Fruit fly (Drosophila melanogaster) whole organism, prepupa: ENCODE measurements around the gene CG7110.

ENCODE experiments used
- CG10631 ChIP-seq: fragments of 200-800 bp; sonication (Bioruptor generic); optimal IDR thresholded peaks from 2 replicates; lab custom pipeline; 2016; ENCODE audit warnings: missing biosample characterization, missing genetic modification characterization
- CG11294 ChIP-seq: fragments of 200-800 bp; sonication (Bioruptor generic); IDR thresholded peaks from 2 replicates; pipeline ENCODE4 v1.3.6; 2022; ENCODE audit warnings: missing biosample characterization, missing genetic modification characterization
- CG11762 ChIP-seq: fragments of 200-800 bp; sonication (Bioruptor generic); optimal IDR thresholded peaks from 3 replicates; lab custom pipeline; 2016; ENCODE audit warnings: missing biosample characterization, missing genetic modification characterization; ENCODE audit not compliant: insufficient read depth
- CG11902 ChIP-seq: fragments of 200-800 bp; sonication (Bioruptor generic); optimal IDR thresholded peaks from 3 replicates; lab custom pipeline; 2016; ENCODE audit warnings: missing biosample characterization, missing genetic modification characterization
- CG1621 ChIP-seq: fragments of 200-800 bp; sonication (Bioruptor generic); optimal IDR thresholded peaks from 3 replicates; lab custom pipeline; 2018; ENCODE audit warnings: missing biosample characterization, mild to moderate bottlenecking, missing genetic modification characterization
- CG16779 ChIP-seq: fragments of 200-800 bp; sonication (Bioruptor generic); optimal IDR thresholded peaks from 3 replicates; lab custom pipeline; 2017; ENCODE audit warnings: missing biosample characterization, mild to moderate bottlenecking, missing genetic modification characterization
- CG3032 ChIP-seq: fragments of 200-800 bp; optimal IDR thresholded peaks from 2 replicates; lab custom pipeline; 2019; ENCODE audit warnings: missing biosample characterization, mild to moderate bottlenecking, missing genetic modification characterization, moderate library complexity
- CG31627 ChIP-seq: fragments of 200-800 bp; sonication (Bioruptor generic); optimal IDR thresholded peaks from 3 replicates; lab custom pipeline; 2016; ENCODE audit warnings: missing biosample characterization, missing genetic modification characterization
- CG32006 ChIP-seq: fragments of 200-800 bp; sonication (Bioruptor generic); optimal IDR thresholded peaks from 3 replicates; lab custom pipeline; 2017; ENCODE audit warnings: missing biosample characterization, mild to moderate bottlenecking, missing genetic modification characterization
- CG34406 ChIP-seq: fragments of 200-800 bp; sonication (Bioruptor generic); optimal IDR thresholded peaks from 3 replicates; lab custom pipeline; 2016; ENCODE audit warnings: missing biosample characterization, missing genetic modification characterization
- CG3919 ChIP-seq: fragments of 200-800 bp; sonication (Bioruptor generic); optimal IDR thresholded peaks from 3 replicates; lab custom pipeline; 2016; ENCODE audit warnings: missing biosample characterization, missing genetic modification characterization
- CG6276 ChIP-seq: fragments of 200-800 bp; sonication (Bioruptor generic); optimal IDR thresholded peaks from 2 replicates; lab custom pipeline; 2017; ENCODE audit warnings: missing biosample characterization, mild to moderate bottlenecking, missing genetic modification characterization
- CG6792 ChIP-seq: fragments of 200-800 bp; sonication (Bioruptor generic); optimal IDR thresholded peaks from 3 replicates; lab custom pipeline; 2016; ENCODE audit warnings: missing biosample characterization, missing genetic modification characterization
- CG6854 ChIP-seq: fragments of 200-800 bp; sonication (Bioruptor generic); optimal IDR thresholded peaks from 2 replicates; lab custom pipeline; 2017; ENCODE audit warnings: missing biosample characterization, mild to moderate bottlenecking, missing genetic modification characterization
- CG8119 ChIP-seq: fragments of 200-800 bp; sonication (Bioruptor generic); IDR thresholded peaks from 3 replicates; pipeline ENCODE4 v1.3.6; 2022; ENCODE audit warnings: missing biosample characterization, missing genetic modification characterization
- CG8319 ChIP-seq: fragments of 200-800 bp; sonication (Bioruptor generic); optimal IDR thresholded peaks from 3 replicates; lab custom pipeline; 2016; ENCODE audit warnings: missing biosample characterization, missing genetic modification characterization
- CG8632 ChIP-seq: fragments of 200-800 bp; sonication (Bioruptor generic); optimal IDR thresholded peaks from 3 replicates; lab custom pipeline; 2016; ENCODE audit warnings: missing biosample characterization, missing genetic modification characterization
- Eip75B ChIP-seq: fragments of 200-800 bp; sonication (Bioruptor generic); optimal IDR thresholded peaks from 3 replicates; lab custom pipeline; 2016; ENCODE audit warnings: missing biosample characterization, missing genetic modification characterization
- Eip93F ChIP-seq: fragments of 200-800 bp; sonication (Bioruptor generic); optimal IDR thresholded peaks from 2 replicates; lab custom pipeline; 2016; ENCODE audit warnings: missing biosample characterization, mild to moderate bottlenecking, missing genetic modification characterization
- Ets21C ChIP-seq: fragments of 200-800 bp; sonication (Bioruptor generic); optimal IDR thresholded peaks from 3 replicates; lab custom pipeline; 2016; ENCODE audit warnings: missing biosample characterization, missing genetic modification characterization
- Ets96B ChIP-seq: fragments of 200-800 bp; optimal IDR thresholded peaks from 2 replicates; lab custom pipeline; 2019; ENCODE audit warnings: missing biosample characterization, mild to moderate bottlenecking, missing genetic modification characterization, moderate library complexity
- Gug ChIP-seq: fragments of 200-800 bp; sonication (Bioruptor generic); IDR thresholded peaks from 2 replicates; pipeline ENCODE4 v1.3.6; 2022; ENCODE audit warnings: missing biosample characterization, missing genetic modification characterization
- Hr39 ChIP-seq: fragments of 200-800 bp; sonication (Bioruptor generic); optimal IDR thresholded peaks from 2 replicates; lab custom pipeline; 2016; ENCODE audit warnings: missing biosample characterization, missing genetic modification characterization
- Hr4 ChIP-seq: fragments of 200-800 bp; sonication (Bioruptor generic); optimal IDR thresholded peaks from 3 replicates; lab custom pipeline; 2016; ENCODE audit warnings: missing biosample characterization, missing genetic modification characterization
- Lpt ChIP-seq: fragments of 200-800 bp; sonication (Bioruptor generic); optimal IDR thresholded peaks from 3 replicates; lab custom pipeline; 2016; ENCODE audit warnings: missing biosample characterization, missing genetic modification characterization
- Met ChIP-seq: fragments of 200-800 bp; sonication (Bioruptor generic); optimal IDR thresholded peaks from 3 replicates; lab custom pipeline; 2016; ENCODE audit warnings: missing biosample characterization, missing genetic modification characterization
- OdsH ChIP-seq: fragments of 200-800 bp; sonication (Bioruptor generic); optimal IDR thresholded peaks from 3 replicates; lab custom pipeline; 2016; ENCODE audit warnings: missing biosample characterization, missing genetic modification characterization
- Sox14 ChIP-seq: fragments of 200-800 bp; sonication (Bioruptor generic); optimal IDR thresholded peaks from 3 replicates; lab custom pipeline; 2016; ENCODE audit warnings: missing biosample characterization, missing genetic modification characterization
- Sox15 ChIP-seq: fragments of 200-800 bp; sonication (Bioruptor generic); optimal IDR thresholded peaks from 3 replicates; lab custom pipeline; 2016; ENCODE audit warnings: missing biosample characterization, missing genetic modification characterization
- achi ChIP-seq: fragments of 200-800 bp; sonication (Bioruptor generic); optimal IDR thresholded peaks from 3 replicates; lab custom pipeline; 2016; ENCODE audit warnings: missing biosample characterization, missing genetic modification characterization
- acj6 ChIP-seq: fragments of 200-800 bp; sonication (Bioruptor generic); optimal IDR thresholded peaks from 3 replicates; lab custom pipeline; 2016; ENCODE audit warnings: missing biosample characterization, missing genetic modification characterization
- cyc ChIP-seq: fragments of 200-800 bp; sonication (Bioruptor generic); optimal IDR thresholded peaks from 3 replicates; lab custom pipeline; 2016; ENCODE audit warnings: missing biosample characterization, missing genetic modification characterization
- dac ChIP-seq: fragments of 200-800 bp; sonication (Bioruptor generic); optimal IDR thresholded peaks from 2 replicates; lab custom pipeline; 2017; ENCODE audit warnings: missing biosample characterization, mild to moderate bottlenecking, missing genetic modification characterization
- dsx ChIP-seq: fragments of 200-800 bp; optimal IDR thresholded peaks from 3 replicates; lab custom pipeline; 2019; ENCODE audit warnings: missing biosample characterization, mild to moderate bottlenecking, missing genetic modification characterization, moderate library complexity; ENCODE audit not compliant: poor library complexity, severe bottlenecking
- eg ChIP-seq: fragments of 200-800 bp; sonication (Bioruptor generic); IDR thresholded peaks from 3 replicates; pipeline ENCODE4 v1.3.6; 2022; ENCODE audit warnings: missing biosample characterization, missing genetic modification characterization
- esn ChIP-seq: fragments of 200-800 bp; sonication (Bioruptor generic); optimal IDR thresholded peaks from 2 replicates; lab custom pipeline; 2016; ENCODE audit warnings: missing biosample characterization, mild to moderate bottlenecking, missing genetic modification characterization, moderate library complexity
- fd59A ChIP-seq: fragments of 200-800 bp; sonication (Bioruptor generic); optimal IDR thresholded peaks from 2 replicates; lab custom pipeline; 2017; ENCODE audit warnings: missing biosample characterization, mild to moderate bottlenecking, missing genetic modification characterization, missing genetic modification reagents
- lz ChIP-seq: fragments of 200-800 bp; sonication (Bioruptor generic); optimal IDR thresholded peaks from 3 replicates; lab custom pipeline; 2016; ENCODE audit warnings: missing biosample characterization, missing genetic modification characterization
- net ChIP-seq: fragments of 200-800 bp; sonication (Bioruptor generic); optimal IDR thresholded peaks from 3 replicates; lab custom pipeline; 2016; ENCODE audit warnings: missing biosample characterization, missing genetic modification characterization
- pdm3 ChIP-seq: fragments of 200-800 bp; sonication (Bioruptor generic); optimal IDR thresholded peaks from 3 replicates; lab custom pipeline; 2016; ENCODE audit warnings: missing biosample characterization, missing genetic modification characterization
- salr ChIP-seq, 2 experiments: fragments of 200-800 bp; sonication (Bioruptor generic); optimal IDR thresholded peaks; 3 replicates each; lab custom pipeline; 2016 to 2018; ENCODE audit warnings: missing biosample characterization in 2 of 2, missing genetic modification characterization in 2 of 2, mild to moderate bottlenecking in 1 of 2

Gene CG7110

dm6 chr2L:13373435-13374242, 25.2 kb upstream of the CG7110 start, which contains the start of the genes Bdp1 and CG6565 (continued):
- TF ChIP-seq CG8319 (GFP tag; lab: Kevin White, UChicago) (peak; percentile 97), CG3919 (GFP tag; lab: Kevin White, UChicago) (peak; percentile 96), achi (GFP tag; lab: Kevin White, UChicago) (peak; percentile 98), CG1621 (tag; lab: Kevin White, UChicago) (peak; percentile 83), CG6854 (GFP tag; lab: Kevin White, UChicago) (peak; percentile 82), Hr39 (GFP tag; lab: Kevin White, UChicago) (peak; percentile 99), esn (peak; percentile 99), Ets21C (GFP tag; lab: Kevin White, UChicago) (peak; percentile 99), Hr4 (GFP tag; lab: Kevin White, UChicago) (peak; percentile 98), salr (GFP tag; optimal IDR thresholded peaks at IDR 0.05; lab: Kevin White, UChicago) (peak; percentile 88 to 98)

DNA sequence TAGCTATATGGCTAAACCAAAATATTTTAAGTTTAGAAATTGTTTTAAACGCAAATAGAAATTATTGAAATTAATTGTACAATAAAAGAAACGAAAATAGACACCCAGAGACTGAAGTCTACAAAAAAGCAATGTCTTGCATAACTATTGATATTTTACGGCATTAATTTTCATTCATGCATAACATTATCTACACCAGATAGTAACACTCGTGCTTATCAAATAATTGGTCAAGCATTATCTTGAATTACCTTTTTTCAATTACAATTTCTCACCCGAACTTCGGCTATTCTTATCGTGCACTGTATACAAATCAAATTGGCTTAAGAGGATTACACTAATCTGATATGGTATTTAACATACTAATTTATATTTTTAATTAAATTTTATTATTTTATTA, 22.7 kb upstream of the CG7110 start:
- TF ChIP-seq CG6792 (GFP tag; lab: Kevin White, UChicago) (no peak), CG32006 (no peak), CG8632 (GFP tag; lab: Kevin White, UChicago) (no peak), Ets96B (tag; lab: Kevin White, UChicago) (no peak), CG6276 (GFP tag; lab: Kevin White, UChicago) (no peak), Gug (GFP tag; lab: Robert Waterston, UW) (no peak), CG3032 (tag; lab: Kevin White, UChicago) (no peak), Met (GFP tag; lab: Kevin White, UChicago) (no peak), Eip75B (GFP tag; lab: Kevin White, UChicago) (no peak), net (no peak), Lpt (GFP tag; lab: Kevin White, UChicago) (no peak), acj6 (no peak), pdm3 (no peak), dac (no peak)

DNA sequence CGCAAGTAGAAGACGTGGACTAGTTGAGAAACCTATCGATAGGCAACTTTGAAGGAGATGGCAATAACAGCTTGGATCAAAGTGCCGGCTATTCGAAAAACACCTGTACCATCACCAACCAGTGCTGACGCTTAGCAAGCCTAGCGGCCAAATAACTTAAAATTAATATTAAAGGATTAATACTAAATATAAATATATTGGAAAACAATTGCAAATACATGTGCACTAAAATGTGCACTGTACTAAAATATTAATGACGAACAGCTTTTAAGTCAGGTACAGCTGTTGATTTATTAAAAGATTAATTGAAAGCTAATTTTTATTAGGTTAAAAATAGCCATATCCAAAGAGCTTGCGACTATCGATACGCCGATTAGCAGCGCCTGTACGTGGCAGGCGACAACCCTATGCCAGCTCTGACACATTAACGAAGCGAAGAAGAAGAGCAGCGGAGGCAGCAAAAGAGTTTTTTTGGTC, 20.3 kb upstream of the CG7110 start, which contains the start of the genes CG9302 and beta'COP:
Gene CG9302, minus strand, starts transcription at position 51 of the 477 bp plus-strand sequence.
Gene beta'COP, plus strand, starts transcription at position 415 of the 477 bp plus-strand sequence.
- no peak for TF ChIP-seq Hr39 (GFP tag; lab: Kevin White, UChicago)
- TF ChIP-seq Sox15 (GFP tag; lab: Kevin White, UChicago) = peak; percentile 66
- TF ChIP-seq lz (GFP tag; lab: Kevin White, UChicago) = peak; percentile 71
- peak; percentile 78 for TF ChIP-seq CG3032 (tag; lab: Kevin White, UChicago)
- peak; percentile 55 for TF ChIP-seq CG11902 (GFP tag; lab: Kevin White, UChicago)
- peak; percentile 16 for TF ChIP-seq fd59A
- peak; percentile 61 for TF ChIP-seq CG31627 (GFP tag; lab: Kevin White, UChicago)
- TF ChIP-seq Gug (GFP tag; lab: Robert Waterston, UW) = peak; percentile 47
- peak; percentile 67 for TF ChIP-seq esn
- no peak for TF ChIP-seq CG8119
- TF ChIP-seq CG11294 (GFP tag; lab: Robert Waterston, UW) = peak; percentile 14; the same call in 1 of the 2 replicates
- peak; percentile 28; the same call in 1 of the 3 replicates for TF ChIP-seq eg (GFP tag; lab: Robert Waterston, UW)
- peak; percentile 74 for TF ChIP-seq OdsH (GFP tag; lab: Kevin White, UChicago)
- peak; percentile 21 for TF ChIP-seq Eip93F (GFP tag; lab: Kevin White, UChicago)
- TF ChIP-seq cyc (GFP tag; lab: Kevin White, UChicago) = peak; percentile 46
- peak; percentile 60 for TF ChIP-seq Ets96B (tag; lab: Kevin White, UChicago)
- no peak for TF ChIP-seq Sox14 (GFP tag; lab: Kevin White, UChicago)
- no peak for TF ChIP-seq pdm3
- TF ChIP-seq dsx = peak; percentile 56
- peak; percentile 48 for TF ChIP-seq CG34406
- no peak for TF ChIP-seq CG16779
- TF ChIP-seq CG10631 (GFP tag; lab: Kevin White, UChicago) = peak; percentile 79
- TF ChIP-seq acj6 = peak; percentile 72
- peak; percentile 80 for TF ChIP-seq achi (GFP tag; lab: Kevin White, UChicago)
- TF ChIP-seq CG11762 (GFP tag; lab: Kevin White, UChicago) = peak; percentile 32
- peak; percentile 45 for TF ChIP-seq CG6792 (GFP tag; lab: Kevin White, UChicago)
